Fruit fly (Drosophila melanogaster): ENCODE results near the gene FASN1.
A peak's percentile ranks its signal among the peaks of the same experiment; 100 is the strongest.

The FASN1 gene

dm6 chr2L:3022986-3023385 is 33.4 kb upstream of the FASN1 start, which contains the start of the genes alpha4GT1 and Prp40 (continued):
- TF ChIP-seq bsh (GFP tag; optimal IDR thresholded peaks at IDR 0.05): no peak
- TF ChIP-seq org-1 (GFP tag; optimal IDR thresholded peaks at IDR 0.05): no peak
- no peak for TF ChIP-seq nerfin-1 (tag; optimal IDR thresholded peaks at IDR 0.05)
- TF ChIP-seq klu (GFP tag; IDR thresholded peaks at IDR 0.05): no peak
- TF ChIP-seq Hey (tag; optimal IDR thresholded peaks at IDR 0.05): no peak
- TF ChIP-seq CG11560 (tag; IDR thresholded peaks at IDR 0.05): peak; percentile 86
- TF ChIP-seq E2f1 (GFP tag; IDR thresholded peaks at IDR 0.05): no peak
- no peak for TF ChIP-seq schlank (tag; optimal IDR thresholded peaks at IDR 0.05)
- no peak for TF ChIP-seq CG15601 (tag; optimal IDR thresholded peaks at IDR 0.05)
- TF ChIP-seq CG13624 (GFP tag; optimal IDR thresholded peaks at IDR 0.05): peak; percentile 17
- TF ChIP-seq CG10462 (GFP tag; optimal IDR thresholded peaks at IDR 0.05): no peak
- TF ChIP-seq jigr1 (GFP tag; IDR thresholded peaks at IDR 0.05): no peak
- no peak for TF ChIP-seq unpg (GFP tag; optimal IDR thresholded peaks at IDR 0.05)
- no peak for TF ChIP-seq Max (GFP tag; optimal IDR thresholded peaks at IDR 0.05)
- no peak for TF ChIP-seq Lhr (GFP tag; optimal IDR thresholded peaks at IDR 0.05)
- peak; percentile 81 for TF ChIP-seq pzg (GFP tag; optimal IDR thresholded peaks at IDR 0.05)
- no peak for TF ChIP-seq Aef1 (GFP tag; IDR thresholded peaks at IDR 0.05)
- no peak for TF ChIP-seq cg (GFP tag; optimal IDR thresholded peaks at IDR 0.05)
- TF ChIP-seq MBD-R2 (GFP tag; IDR thresholded peaks at IDR 0.05): peak; percentile 98
- TF ChIP-seq fd102C (GFP tag; optimal IDR thresholded peaks at IDR 0.05): no peak
- TF ChIP-seq CG14050 (GFP tag; IDR thresholded peaks at IDR 0.05): no peak
- no peak for TF ChIP-seq CG10565 (GFP tag; optimal IDR thresholded peaks at IDR 0.05)
- peak; percentile 49 for TF ChIP-seq HmgZ (tag; optimal IDR thresholded peaks at IDR 0.05)
- no peak for TF ChIP-seq Xrp1 (GFP tag; IDR thresholded peaks at IDR 0.05)
- no peak for TF ChIP-seq odd (GFP tag; optimal IDR thresholded peaks at IDR 0.05)
- TF ChIP-seq B-H1 (GFP tag; IDR thresholded peaks at IDR 0.05): no peak
- TF ChIP-seq chif (GFP tag; optimal IDR thresholded peaks at IDR 0.05): no peak
- TF ChIP-seq lilli (GFP tag; optimal IDR thresholded peaks at IDR 0.05): no peak
- TF ChIP-seq H15 (GFP tag; IDR thresholded peaks at IDR 0.05): no peak
- TF ChIP-seq sc (optimal IDR thresholded peaks at IDR 0.05): no peak
- TF ChIP-seq sc (GFP tag; optimal IDR thresholded peaks at IDR 0.05): no peak
- no peak for TF ChIP-seq Dbx (GFP tag; IDR thresholded peaks at IDR 0.05)
- TF ChIP-seq Oli (tag; optimal IDR thresholded peaks at IDR 0.05): no peak
- TF ChIP-seq CG12769 (tag; optimal IDR thresholded peaks at IDR 0.05): no peak
- TF ChIP-seq p53 (GFP tag; optimal IDR thresholded peaks at IDR 0.05): no peak
- TF ChIP-seq ara (GFP tag; IDR thresholded peaks at IDR 0.05): no peak
- no peak for TF ChIP-seq CG2120 (GFP tag; optimal IDR thresholded peaks at IDR 0.05)
- no peak for TF ChIP-seq CG3163 (GFP tag; optimal IDR thresholded peaks at IDR 0.05)
- TF ChIP-seq HLH4C (GFP tag; IDR thresholded peaks at IDR 0.05; ENCODE audit: partially characterized antibody): peak; percentile 94
- TF ChIP-seq YL-1 (GFP tag; optimal IDR thresholded peaks at IDR 0.05): peak; percentile 62
- no peak for TF ChIP-seq zen (tag; optimal IDR thresholded peaks at IDR 0.05)
- TF ChIP-seq Bgb (GFP tag; IDR thresholded peaks at IDR 0.05; ENCODE audit: partially characterized antibody): peak; percentile 91
- no peak for TF ChIP-seq CG16779 (GFP tag; IDR thresholded peaks at IDR 0.05)
- TF ChIP-seq CG17568 (GFP tag; optimal IDR thresholded peaks at IDR 0.05): no peak
- TF ChIP-seq D19B (GFP tag; optimal IDR thresholded peaks at IDR 0.05): no peak
- TF ChIP-seq CG2116 (GFP tag; optimal IDR thresholded peaks at IDR 0.05): peak; percentile 75
- TF ChIP-seq slp2 (GFP tag; optimal IDR thresholded peaks at IDR 0.05): no peak
- TF ChIP-seq Neu2 (GFP tag; optimal IDR thresholded peaks at IDR 0.05; ENCODE audit: borderline replicate concordance): no peak
- no peak for TF ChIP-seq br (optimal IDR thresholded peaks at IDR 0.05)
- TF ChIP-seq CG12155 (GFP tag; optimal IDR thresholded peaks at IDR 0.05): no peak
- TF ChIP-seq Mrtf (GFP tag; IDR thresholded peaks at IDR 0.05): no peak
- no peak for TF ChIP-seq dan (GFP tag; IDR thresholded peaks at IDR 0.05)
- no peak for TF ChIP-seq CG2889 (GFP tag; IDR thresholded peaks at IDR 0.05)
